Worm (Caenorhabditis elegans) whole organism, L4 larva: ENCODE data around the gene ptp-5.1.

ENCODE experiments used
- F26F4.8 ChIP-seq: fragments of 200-800 bp; sonication (Bioruptor generic); conservative IDR thresholded peaks from 2 replicates; pipeline ENCODE4 v1.3.6; 2022; ENCODE audit warnings: missing genetic modification characterization, missing compliant biosample characterization
- arid-1 ChIP-seq: fragments of 200-800 bp; sonication (Bioruptor generic); conservative IDR thresholded peaks from 2 replicates; pipeline ENCODE4 v1.3.6; 2022; ENCODE audit warnings: missing genetic modification reagents, missing genetic modification characterization, missing compliant biosample characterization
- attf-4 ChIP-seq: sonication (generic microtip); optimal IDR thresholded peaks from 3 replicates; lab custom pipeline; 2017; ENCODE audit warnings: missing biosample characterization, missing genetic modification characterization
- dpl-1 ChIP-seq: fragments of 150-350 bp; optimal IDR thresholded peaks from 2 replicates; lab custom pipeline; 2014; ENCODE audit warnings: missing biosample characterization, missing genetic modification reagents, missing genetic modification characterization
- duxl-1 ChIP-seq: sonication (generic microtip); optimal IDR thresholded peaks from 2 replicates; lab custom pipeline; 2016; ENCODE audit warnings: mild to moderate bottlenecking, missing genetic modification characterization, moderate library complexity, missing compliant biosample characterization; ENCODE audit not compliant: poor library complexity
- fkh-10 ChIP-seq: fragments of 150-350 bp; optimal IDR thresholded peaks from 2 replicates; lab custom pipeline; 2014; ENCODE audit warnings: missing biosample characterization, missing genetic modification reagents, missing genetic modification characterization
- hlh-30 ChIP-seq: sonication (generic microtip); optimal IDR thresholded peaks from 2 replicates; lab custom pipeline; 2017; ENCODE audit warnings: antibody characterized with exemption, mild to moderate bottlenecking, missing genetic modification characterization, missing compliant biosample characterization; ENCODE audit not compliant: insufficient read depth
- lir-3 ChIP-seq: sonication (generic microtip); optimal IDR thresholded peaks from 2 replicates; lab custom pipeline; 2016; ENCODE audit warnings: mild to moderate bottlenecking, missing genetic modification characterization, missing compliant biosample characterization
- nhr-48 ChIP-seq: sonication (generic microtip); optimal IDR thresholded peaks from 2 replicates; lab custom pipeline; 2016; ENCODE audit warnings: mild to moderate bottlenecking, missing genetic modification characterization, missing compliant biosample characterization
- nhr-77 ChIP-seq: fragments of 150-350 bp; optimal IDR thresholded peaks from 2 replicates; lab custom pipeline; 2014; ENCODE audit warnings: missing biosample characterization, missing genetic modification characterization
- snpc-4 ChIP-seq: fragments of 150-350 bp; optimal IDR thresholded peaks from 2 replicates; lab custom pipeline; 2014; ENCODE audit warnings: missing biosample characterization, missing genetic modification characterization
- zag-1 ChIP-seq: fragments of 150-350 bp; optimal IDR thresholded peaks from 2 replicates; lab custom pipeline; 2014; ENCODE audit warnings: missing biosample characterization, missing genetic modification characterization

DNA sequence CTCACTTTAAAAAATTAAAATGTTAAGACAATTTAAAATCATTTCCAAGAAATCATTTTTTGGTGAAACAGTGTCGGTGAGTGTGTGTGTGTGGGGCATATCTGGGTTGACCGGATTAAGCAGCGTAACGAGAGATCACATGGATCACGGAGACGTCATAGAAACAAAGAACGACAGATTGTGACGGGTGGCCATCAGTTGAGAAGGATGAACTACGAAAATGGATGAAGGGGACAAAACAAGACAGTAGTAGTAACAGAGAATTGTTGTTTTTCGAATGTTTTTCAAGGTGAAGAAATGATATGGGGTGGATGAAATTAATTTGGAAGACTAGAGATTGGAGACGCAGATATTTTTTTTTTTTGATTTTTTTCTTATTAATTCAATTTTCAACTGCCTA is 29.6 kb upstream of the ptp-5.1 start:
- no peak for TF ChIP-seq dpl-1 (GFP tag; lab: Kevin White, UChicago)
- TF ChIP-seq F26F4.8, result no peak
- TF ChIP-seq snpc-4 (tag; lab: Kevin White, UChicago), result no peak
- TF ChIP-seq hlh-30 (tag; lab: Kevin White, UChicago), result peak; percentile 38
- no peak for TF ChIP-seq arid-1
- no peak for TF ChIP-seq nhr-77 (tag; lab: Kevin White, UChicago)
- no peak for TF ChIP-seq lir-3 (tag; lab: Kevin White, UChicago)
- no peak for TF ChIP-seq nhr-48
- no peak for TF ChIP-seq zag-1 (tag; lab: Kevin White, UChicago)
- TF ChIP-seq attf-4 (tag; lab: Kevin White, UChicago), result no peak
- no peak for TF ChIP-seq fkh-10 (GFP tag; lab: Kevin White, UChicago)
- no peak for TF ChIP-seq duxl-1 (tag; lab: Kevin White, UChicago)
